Worm (Caenorhabditis elegans) whole organism, mixed stage, embryonic: ENCODE results near the gene C09G1.4.

Source experiments
- M03D4.4 ChIP-seq: sonication (generic microtip); optimal IDR thresholded peaks from 2 replicates; lab custom pipeline; 2017; ENCODE audit warnings: mild to moderate bottlenecking, missing genetic modification characterization, missing compliant biosample characterization
- bed-3 ChIP-seq: fragments of 200-800 bp; sonication (Bioruptor generic); optimal IDR thresholded peaks from 3 replicates; lab custom pipeline; 2018; ENCODE audit warnings: mild to moderate bottlenecking, missing genetic modification characterization, moderate library complexity, missing compliant biosample characterization
- blmp-1 ChIP-seq: fragments of 150-350 bp; optimal IDR thresholded peaks from 2 replicates; lab custom pipeline; 2014; ENCODE audit warnings: missing biosample characterization, missing genetic modification characterization
- ceh-39 ChIP-seq: fragments of 150-350 bp; optimal IDR thresholded peaks from 2 replicates; lab custom pipeline; 2014; ENCODE audit warnings: missing biosample characterization, missing genetic modification characterization
- ceh-83 ChIP-seq: fragments of 200-800 bp; sonication (Bioruptor generic); optimal IDR thresholded peaks from 2 replicates; lab custom pipeline; 2018; ENCODE audit warnings: mild to moderate bottlenecking, missing genetic modification characterization, missing compliant biosample characterization
- ces-1 ChIP-seq: fragments of 150-350 bp; optimal IDR thresholded peaks from 2 replicates; lab custom pipeline; 2014; ENCODE audit warnings: missing biosample characterization, missing genetic modification reagents, missing genetic modification characterization
- cnd-1 ChIP-seq: fragments of 200-800 bp; sonication (Bioruptor generic); optimal IDR thresholded peaks from 2 replicates; lab custom pipeline; 2018; ENCODE audit warnings: mild to moderate bottlenecking, missing genetic modification characterization, missing compliant biosample characterization
- drap-1 ChIP-seq: fragments of 200-800 bp; sonication (Bioruptor generic); optimal IDR thresholded peaks from 3 replicates; lab custom pipeline; 2018; ENCODE audit warnings: mild to moderate bottlenecking, missing genetic modification characterization, missing compliant biosample characterization
- elt-1 ChIP-seq: sonication (generic microtip); optimal IDR thresholded peaks from 2 replicates; lab custom pipeline; 2017; ENCODE audit warnings: missing genetic modification characterization, mild to moderate bottlenecking, missing compliant biosample characterization, antibody characterized with exemption, moderate library complexity, borderline replicate concordance; ENCODE audit not compliant: insufficient read depth
- elt-3 ChIP-seq: fragments of 150-350 bp; optimal IDR thresholded peaks from 2 replicates; lab custom pipeline; 2014; ENCODE audit warnings: missing biosample characterization, missing genetic modification characterization
- flh-1 ChIP-seq: fragments of 200-800 bp; sonication (Bioruptor generic); optimal IDR thresholded peaks from 2 replicates; lab custom pipeline; 2018; ENCODE audit warnings: mild to moderate bottlenecking, missing genetic modification characterization, moderate library complexity, missing compliant biosample characterization
- ham-2 ChIP-seq: fragments of 200-800 bp; sonication (Bioruptor generic); optimal IDR thresholded peaks from 2 replicates; lab custom pipeline; 2018; ENCODE audit warnings: mild to moderate bottlenecking, missing genetic modification characterization, missing compliant biosample characterization
- hlh-1 ChIP-seq: fragments of 150-350 bp; optimal IDR thresholded peaks from 2 replicates; lab custom pipeline; 2014; ENCODE audit warnings: missing biosample characterization, missing genetic modification reagents, missing genetic modification characterization
- lin-13 ChIP-seq: fragments of 150-350 bp; optimal IDR thresholded peaks from 2 replicates; lab custom pipeline; 2014; ENCODE audit warnings: missing biosample characterization, missing genetic modification characterization
- lin-32 ChIP-seq: fragments of 200-800 bp; sonication (Bioruptor generic); optimal IDR thresholded peaks from 2 replicates; lab custom pipeline; 2018; ENCODE audit warnings: mild to moderate bottlenecking, missing genetic modification characterization, missing compliant biosample characterization
- mab-5 ChIP-seq: fragments of 150-350 bp; optimal IDR thresholded peaks from 2 replicates; lab custom pipeline; 2014; ENCODE audit warnings: missing biosample characterization, missing genetic modification characterization
- mep-1 ChIP-seq: fragments of 150-350 bp; optimal IDR thresholded peaks from 2 replicates; lab custom pipeline; 2017; ENCODE audit warnings: missing biosample characterization, missing genetic modification reagents, missing genetic modification characterization, inconsistent platforms
- mls-2 ChIP-seq: sonication (generic microtip); optimal IDR thresholded peaks from 2 replicates; lab custom pipeline; 2016; ENCODE audit warnings: mild to moderate bottlenecking, missing genetic modification characterization, moderate library complexity, missing compliant biosample characterization
- nhr-12 ChIP-seq: fragments of 150-350 bp; optimal IDR thresholded peaks from 2 replicates; lab custom pipeline; 2014; ENCODE audit warnings: missing biosample characterization, missing genetic modification characterization
- nhr-2 ChIP-seq: fragments of 150-350 bp; optimal IDR thresholded peaks from 2 replicates; lab custom pipeline; 2014; ENCODE audit warnings: missing biosample characterization, missing genetic modification characterization
- nhr-28 ChIP-seq: fragments of 150-350 bp; optimal IDR thresholded peaks from 2 replicates; lab custom pipeline; 2014; ENCODE audit warnings: missing biosample characterization, missing genetic modification characterization
- nhr-76 ChIP-seq: sonication (generic microtip); optimal IDR thresholded peaks from 2 replicates; lab custom pipeline; 2017; ENCODE audit warnings: missing biosample characterization, missing genetic modification characterization
- pha-4 ChIP-seq: fragments of 150-350 bp; optimal IDR thresholded peaks from 2 replicates; lab custom pipeline; 2018; ENCODE audit warnings: missing biosample characterization, missing genetic modification reagents, missing genetic modification characterization
- sem-2 ChIP-seq: fragments of 200-800 bp; sonication (Bioruptor generic); optimal IDR thresholded peaks from 2 replicates; lab custom pipeline; 2018; ENCODE audit warnings: mild to moderate bottlenecking, missing genetic modification characterization, missing compliant biosample characterization
- sptf-1 ChIP-seq: sonication (generic microtip); optimal IDR thresholded peaks from 2 replicates; lab custom pipeline; 2017; ENCODE audit warnings: mild to moderate bottlenecking, missing genetic modification characterization, moderate library complexity, missing compliant biosample characterization
- tbx-8 ChIP-seq: fragments of 200-800 bp; sonication (Bioruptor generic); optimal IDR thresholded peaks from 2 replicates; lab custom pipeline; 2018; ENCODE audit warnings: mild to moderate bottlenecking, missing genetic modification characterization, moderate library complexity, missing compliant biosample characterization
- unc-120 ChIP-seq: sonication (generic microtip); optimal IDR thresholded peaks from 2 replicates; lab custom pipeline; 2017; ENCODE audit warnings: missing genetic modification characterization, missing compliant biosample characterization; ENCODE audit not compliant: poor library complexity, severe bottlenecking
- unc-39 ChIP-seq: fragments of 150-350 bp; optimal IDR thresholded peaks from 2 replicates; lab custom pipeline; 2014; ENCODE audit warnings: missing biosample characterization, missing genetic modification characterization
- unc-62 ChIP-seq: fragments of 150-350 bp; optimal IDR thresholded peaks from 2 replicates; lab custom pipeline; 2014; ENCODE audit warnings: missing biosample characterization, missing genetic modification reagents, missing genetic modification characterization
- zip-8 ChIP-seq: fragments of 150-350 bp; optimal IDR thresholded peaks from 2 replicates; lab custom pipeline; 2014; ENCODE audit warnings: missing biosample characterization, missing genetic modification characterization
- ztf-11 ChIP-seq: fragments of 150-350 bp; optimal IDR thresholded peaks from 2 replicates; lab custom pipeline; 2014; ENCODE audit warnings: missing biosample characterization, missing genetic modification characterization

Gene C09G1.4

DNA sequence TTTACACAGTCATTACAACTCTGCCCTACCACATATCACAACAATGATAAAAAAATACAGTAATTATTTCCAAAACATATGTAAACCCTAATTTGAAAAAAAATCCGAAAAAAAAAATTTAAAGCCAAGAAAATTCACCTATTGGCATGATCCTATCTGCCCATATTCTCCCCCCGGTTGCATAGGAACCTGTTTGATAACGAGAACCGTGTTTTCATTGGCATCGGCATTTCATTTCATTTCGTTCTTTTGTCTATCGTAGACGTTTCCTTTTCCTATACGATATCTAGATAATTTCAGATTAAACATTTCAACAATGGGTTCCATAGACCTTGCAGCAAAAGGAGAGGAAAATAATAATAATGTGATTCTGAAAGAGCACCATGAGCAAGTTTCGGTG is 24.1 kb upstream of the C09G1.4 start, which contains the start of gene mboa-1:
TSS of gene mboa-1 (plus strand) at position 301 of the 400 bp plus-strand sequence.
- TF ChIP-seq elt-3 (no peak), sem-2 (GFP tag; lab: Kevin White, UChicago) (no peak), zip-8 (tag; lab: Kevin White, UChicago) (no peak), blmp-1 (tag; lab: Kevin White, UChicago) (no peak), unc-62 (no peak), mab-5 (tag; lab: Kevin White, UChicago) (no peak), ceh-39 (tag; lab: Kevin White, UChicago) (no peak), ceh-83 (GFP tag; lab: Kevin White, UChicago) (no peak), tbx-8 (GFP tag; lab: Kevin White, UChicago) (no peak), nhr-76 (tag; lab: Kevin White, UChicago) (no peak), nhr-12 (tag; lab: Kevin White, UChicago) (no peak), ham-2 (no peak), mls-2 (tag; lab: Kevin White, UChicago) (no peak), flh-1 (no peak), drap-1 (GFP tag; lab: Kevin White, UChicago) (no peak), lin-13 (no peak), cnd-1 (tag; lab: Kevin White, UChicago) (no peak), hlh-1 (no peak), unc-39 (tag; lab: Kevin White, UChicago) (no peak)

- no peak for TF ChIP-seq cnd-1 (tag; lab: Kevin White, UChicago)
- TF ChIP-seq sptf-1 = no peak
- peak; percentile 61 for TF ChIP-seq ham-2
- TF ChIP-seq nhr-12 (tag; lab: Kevin White, UChicago) = no peak
- TF ChIP-seq unc-39 (tag; lab: Kevin White, UChicago) = no peak
Measured at ce11 chrX:16028980-16029379, 22.6 kb upstream of the C09G1.4 start.

DNA sequence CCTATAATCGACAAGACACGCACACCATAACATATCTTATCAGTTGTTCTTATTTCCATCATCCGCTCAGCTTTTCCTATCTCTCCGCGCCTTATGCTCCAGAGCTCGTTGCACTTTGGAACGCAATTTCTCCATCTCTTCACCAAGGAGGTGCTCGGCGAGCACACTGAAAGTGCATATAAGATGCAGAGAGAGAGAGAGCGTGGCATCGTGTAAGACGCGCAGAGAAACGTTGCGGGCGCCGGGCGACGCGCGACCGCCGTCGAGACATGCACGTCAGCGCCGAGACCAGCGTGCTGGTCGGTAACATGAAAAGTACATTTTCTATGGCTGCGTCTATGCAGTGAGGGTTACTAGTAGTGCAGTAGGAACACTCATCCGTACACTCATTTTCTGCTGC is 18.1 kb upstream of the C09G1.4 start:
- TF ChIP-seq ham-2 = no peak
- TF ChIP-seq unc-120 (tag; lab: Kevin White, UChicago) = peak; percentile 35
- TF ChIP-seq, all 35 proteins: peak for 1

DNA sequence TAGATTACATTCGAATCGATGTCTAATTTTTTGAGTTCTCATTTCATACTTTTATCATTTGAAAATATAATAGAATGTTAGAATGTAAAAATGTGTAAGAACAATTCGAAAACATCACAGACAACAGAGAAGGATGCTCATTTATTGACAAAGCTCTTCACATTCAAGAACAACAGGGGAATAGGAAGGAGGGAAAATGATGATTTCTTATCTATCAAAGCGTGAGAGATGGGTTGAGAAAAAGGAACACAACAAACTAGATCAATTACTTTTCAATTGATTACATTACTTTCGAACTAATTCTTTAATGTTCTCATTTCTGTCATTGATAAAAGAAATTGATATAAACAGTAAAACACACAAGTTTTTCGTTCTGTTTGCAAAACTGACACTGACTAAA is 10.4 kb upstream of the C09G1.4 start, which contains the start of the genes VB0395L.1 and nhx-1:
TSS of gene VB0395L.1 (minus strand) at position 186 of the 400 bp plus-strand sequence.
TSS of gene nhx-1 (plus strand) at position 326 of the 400 bp plus-strand sequence.
- TF ChIP-seq nhr-2 (tag; lab: Kevin White, UChicago) = no peak
- no peak for TF ChIP-seq ham-2

- TF ChIP-seq lin-32 (no peak), ham-2 (no peak), unc-62 (no peak), elt-3 (no peak), drap-1 (GFP tag; lab: Kevin White, UChicago) (no peak), M03D4.4 (no peak)
Measured at ce11 chrX:16002794-16003193, 3.6 kb downstream of the C09G1.4 start.

DNA sequence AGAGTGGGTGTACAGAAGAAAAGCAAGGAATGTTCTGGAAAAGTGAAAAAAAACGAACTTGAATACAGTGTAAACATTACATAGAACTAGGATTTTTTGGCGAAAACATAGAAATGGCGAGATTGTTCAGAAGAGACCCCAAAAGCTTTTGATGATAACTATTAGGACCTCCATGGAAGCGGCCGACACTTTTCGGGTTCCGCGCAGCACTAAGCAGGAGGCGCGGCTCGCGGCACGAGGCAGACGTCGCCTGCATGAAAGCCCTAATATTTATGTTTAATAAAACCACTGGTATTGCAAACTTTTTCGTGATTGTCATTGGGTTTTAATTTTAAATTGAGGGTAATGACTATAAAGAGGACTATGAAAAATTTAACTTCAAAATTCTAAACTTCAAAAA is 8.5 kb downstream of the C09G1.4 start:
- TF ChIP-seq ces-1 = no peak
- TF ChIP-seq nhr-28 (tag; lab: Kevin White, UChicago) = no peak
- TF ChIP-seq elt-1 = no peak
- no peak for TF ChIP-seq elt-3
- TF ChIP-seq ham-2 = no peak
- TF ChIP-seq unc-39 (tag; lab: Kevin White, UChicago) = no peak
- no peak for TF ChIP-seq unc-62
- no peak for TF ChIP-seq pha-4 (tag; lab: Kevin White, UChicago)
- TF ChIP-seq mep-1 = no peak
- TF ChIP-seq bed-3 = no peak
- no peak for TF ChIP-seq mab-5 (tag; lab: Kevin White, UChicago)
- TF ChIP-seq drap-1 (GFP tag; lab: Kevin White, UChicago) = no peak
- no peak for TF ChIP-seq ztf-11 (tag; lab: Kevin White, UChicago)
- TF ChIP-seq unc-120 (tag; lab: Kevin White, UChicago) = no peak
- no peak for TF ChIP-seq zip-8 (tag; lab: Kevin White, UChicago)
- TF ChIP-seq ceh-39 (tag; lab: Kevin White, UChicago) = no peak
- TF ChIP-seq lin-13 = no peak
- no peak for TF ChIP-seq flh-1
- no peak for TF ChIP-seq blmp-1 (tag; lab: Kevin White, UChicago)
- no peak for TF ChIP-seq lin-32
